Worm (Caenorhabditis elegans) whole organism, L2 larva: ENCODE data around the gene sedl-1.

ENCODE experiments used
- lsy-2 ChIP-seq, 2 experiments: fragments of 150-350 bp in 1 of 2; sonication (generic microtip) in 1 of 2; optimal IDR thresholded peaks; 2 replicates each; lab custom pipeline; 2014 to 2017; ENCODE audit warnings: missing biosample characterization in 2 of 2, missing genetic modification characterization in 2 of 2
- ztf-1 ChIP-seq: fragments of 200-800 bp; sonication (Bioruptor generic); conservative IDR thresholded peaks from 2 replicates; pipeline ENCODE4 v1.3.6; 2022; ENCODE audit warnings: missing genetic modification characterization, missing compliant biosample characterization
- ztf-11 ChIP-seq: sonication (generic microtip); optimal IDR thresholded peaks from 2 replicates; lab custom pipeline; 2017; ENCODE audit warnings: missing biosample characterization, missing genetic modification characterization

DNA sequence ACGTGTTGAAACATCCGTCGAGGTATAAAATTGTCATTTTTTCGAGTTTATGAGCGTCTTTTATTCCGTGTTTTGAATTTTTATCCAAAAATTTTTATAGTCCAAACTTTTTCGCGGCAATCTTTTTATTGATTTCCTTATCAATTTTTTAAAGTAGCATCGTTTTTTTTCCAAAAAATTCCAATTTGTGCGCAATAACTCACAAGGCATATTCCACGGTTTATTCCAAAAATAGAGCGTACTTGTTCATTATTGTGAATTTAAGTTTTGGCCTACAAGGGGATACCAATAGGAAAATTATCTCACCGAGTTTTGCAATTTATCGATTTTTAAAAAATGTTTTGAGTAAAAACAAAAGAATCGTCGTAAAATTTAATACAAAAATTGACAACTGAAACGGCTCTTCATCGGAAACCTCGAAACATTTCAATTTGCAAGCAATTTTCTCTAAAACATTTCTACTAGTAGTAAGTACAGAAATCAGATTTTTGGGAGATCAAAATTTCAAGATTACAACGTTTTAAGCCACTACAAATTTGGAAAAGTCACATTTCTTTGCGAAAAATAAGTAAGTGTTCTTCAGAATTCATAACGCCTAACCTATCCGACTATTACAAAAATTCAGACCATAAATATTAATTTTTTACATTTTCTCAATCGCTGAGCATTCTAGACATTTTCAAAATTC lies 3.6 kb upstream of the sedl-1 start:
- no peak for TF ChIP-seq ztf-1 (GFP tag; lab: Robert Waterston, UW)
- TF ChIP-seq ztf-11: no peak
- no peak for TF ChIP-seq lsy-2 (tag; optimal IDR thresholded peaks at IDR 0.05; lab: Kevin White, UChicago)
